Fruit fly (Drosophila melanogaster): Measurements from ENCODE around the gene CG32219.

- no peak for TF ChIP-seq br (GFP tag; optimal IDR thresholded peaks at IDR 0.05)
- TF ChIP-seq psq (GFP tag; optimal IDR thresholded peaks at IDR 0.05): no peak
- no peak for TF ChIP-seq Mio (GFP tag; optimal IDR thresholded peaks at IDR 0.05)
- TF ChIP-seq Rel (GFP tag; optimal IDR thresholded peaks at IDR 0.05): no peak
- no peak for TF ChIP-seq Rel (tag; optimal IDR thresholded peaks at IDR 0.05)
- TF ChIP-seq N (GFP tag; optimal IDR thresholded peaks at IDR 0.05): no peak
These were observed 933 bp upstream of the CG32219 start, which contains the start of gene CG34258 for dm6 chr3L:19951868-19952267.

All from whole organism, wandering third instar larva.